Fruit fly (Drosophila melanogaster): ENCODE measurements around the gene CG3817.

CG3817 gene

DNA sequence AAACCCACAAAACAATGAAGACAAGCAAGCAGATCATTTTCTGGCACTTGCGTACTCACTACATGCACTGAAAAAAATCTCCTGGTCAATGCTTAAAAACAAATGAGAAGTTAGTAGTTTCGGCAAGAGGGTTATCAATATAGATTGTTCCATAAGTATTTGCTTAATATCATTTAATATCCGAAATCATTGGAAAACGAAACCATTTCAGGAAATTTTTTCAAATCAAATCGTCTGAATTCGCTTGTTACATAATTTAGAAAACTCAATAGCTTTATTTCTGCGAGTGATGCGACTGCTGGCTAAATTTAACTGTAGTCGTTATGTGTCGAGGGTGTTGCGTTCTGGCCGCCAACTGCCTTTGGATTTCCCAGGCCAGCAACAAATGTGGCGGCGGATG, 20.4 kb upstream of the CG3817 start (continued):
- TF ChIP-seq D (optimal IDR thresholded peaks at IDR 0.05) (no peak), D (GFP tag; optimal IDR thresholded peaks at IDR 0.05) (no peak), p53 (GFP tag; optimal IDR thresholded peaks at IDR 0.05) (no peak), sima (GFP tag; optimal IDR thresholded peaks at IDR 0.05) (no peak), Bgb (GFP tag; IDR thresholded peaks at IDR 0.05; ENCODE audit: partially characterized antibody) (no peak), gem (tag; optimal IDR thresholded peaks at IDR 0.05) (peak; percentile 38), row (GFP tag; IDR thresholded peaks at IDR 0.05) (peak; percentile 42; the same call in 2 of the 3 replicates), rib (GFP tag; IDR thresholded peaks at IDR 0.05) (no peak), lilli (GFP tag; optimal IDR thresholded peaks at IDR 0.05) (peak; percentile 14), CG11695 (GFP tag; IDR thresholded peaks at IDR 0.05) (peak; percentile 18; the same call in 1 of the 3 replicates), ci (GFP tag; IDR thresholded peaks at IDR 0.05) (no peak), maf-S (GFP tag; optimal IDR thresholded peaks at IDR 0.05) (no peak), CG1529 (GFP tag; optimal IDR thresholded peaks at IDR 0.05) (no peak), CG2712 (tag; optimal IDR thresholded peaks at IDR 0.05) (no peak), CG2199 (GFP tag; IDR thresholded peaks at IDR 0.05) (no peak)

DNA sequence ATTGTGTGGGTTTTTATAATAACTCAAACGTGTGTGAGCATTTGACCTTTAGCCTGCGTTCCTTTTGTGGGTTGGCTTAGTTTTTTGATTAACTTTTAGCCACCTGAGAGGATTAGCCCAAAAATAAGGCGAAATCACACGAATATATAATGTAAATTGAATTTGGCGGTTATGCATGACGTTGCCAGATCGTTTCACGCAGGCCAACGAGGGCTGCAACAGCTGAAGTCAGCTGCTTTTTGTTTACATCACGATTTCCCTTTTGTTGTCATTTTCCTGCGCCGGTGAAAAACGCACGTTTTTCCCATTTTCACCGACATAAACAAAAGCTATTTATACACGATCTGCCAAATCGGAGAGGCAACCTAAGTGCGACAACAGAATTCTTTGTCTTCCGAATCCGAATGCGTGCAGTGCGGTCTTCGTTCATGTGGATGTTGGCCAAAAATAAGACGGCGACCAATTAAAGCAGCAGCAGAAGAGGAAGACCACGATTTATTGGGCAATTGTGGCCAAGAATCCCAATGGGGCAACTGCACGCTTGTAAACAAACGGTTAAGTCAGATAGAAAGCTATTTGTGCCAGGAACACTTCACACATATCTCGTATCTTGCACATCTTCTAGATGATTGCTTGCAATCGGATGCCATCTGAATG, 19.2 kb upstream of the CG3817 start, which contains the start of gene CG3631:
CG3631 (plus strand) TSS at position 251 of the 657 bp plus-strand sequence.
- TF ChIP-seq Camta (GFP tag; optimal IDR thresholded peaks at IDR 0.05): no peak
- no peak for TF ChIP-seq Hr39 (optimal IDR thresholded peaks at IDR 0.05)
- no peak for TF ChIP-seq CG34376 (GFP tag; optimal IDR thresholded peaks at IDR 0.05)
- TF ChIP-seq CG1647 (GFP tag; optimal IDR thresholded peaks at IDR 0.05): no peak
- TF ChIP-seq CG14860 (GFP tag; IDR thresholded peaks at IDR 0.05; ENCODE audit: partially characterized antibody): no peak
- TF ChIP-seq dmrt11E (tag; optimal IDR thresholded peaks at IDR 0.05): no peak
- no peak for TF ChIP-seq Dek (tag; optimal IDR thresholded peaks at IDR 0.05)
- TF ChIP-seq rib (GFP tag; IDR thresholded peaks at IDR 0.05): no peak
- TF ChIP-seq CG7928 (GFP tag; optimal IDR thresholded peaks at IDR 0.05): peak; percentile 96
- TF ChIP-seq Atf-2 (GFP tag; optimal IDR thresholded peaks at IDR 0.05): no peak
- no peak for TF ChIP-seq nerfin-2 (GFP tag; IDR thresholded peaks at IDR 0.05; ENCODE audit: partially characterized antibody)
- no peak for TF ChIP-seq CG10979 (tag; optimal IDR thresholded peaks at IDR 0.05)
- TF ChIP-seq cwo (GFP tag; optimal IDR thresholded peaks at IDR 0.05): peak; percentile 33
- peak; percentile 95 for TF ChIP-seq Dp (GFP tag; optimal IDR thresholded peaks at IDR 0.05)
- TF ChIP-seq CG8281 (tag; optimal IDR thresholded peaks at IDR 0.05): no peak
- TF ChIP-seq dm (GFP tag; optimal IDR thresholded peaks at IDR 0.05): peak; percentile 65
- no peak for TF ChIP-seq CG33213 (GFP tag; optimal IDR thresholded peaks at IDR 0.05)
- no peak for TF ChIP-seq lbe (GFP tag; optimal IDR thresholded peaks at IDR 0.05)
- TF ChIP-seq Taf1 (GFP tag; IDR thresholded peaks at IDR 0.05): no peak
- TF ChIP-seq Dll (GFP tag; IDR thresholded peaks at IDR 0.05; ENCODE audit: partially characterized antibody): 0 out of 4 replicates have a peak, but pooled peaks have one; percentile 31
- peak; percentile 98 for TF ChIP-seq E2f2 (GFP tag; IDR thresholded peaks at IDR 0.05)
- TF ChIP-seq Atf6 (GFP tag; IDR thresholded peaks at IDR 0.05): no peak
- TF ChIP-seq CG6654 (GFP tag; optimal IDR thresholded peaks at IDR 0.05): no peak
- TF ChIP-seq NC2β (GFP tag; optimal IDR thresholded peaks at IDR 0.05): no peak
- no peak for TF ChIP-seq CG2199 (GFP tag; IDR thresholded peaks at IDR 0.05)
- TF ChIP-seq CG10462 (GFP tag; optimal IDR thresholded peaks at IDR 0.05): no peak
- TF ChIP-seq CG8944 (GFP tag; optimal IDR thresholded peaks at IDR 0.05): no peak
- TF ChIP-seq CG17912 (GFP tag; optimal IDR thresholded peaks at IDR 0.05): no peak
- TF ChIP-seq CG13123 (GFP tag; optimal IDR thresholded peaks at IDR 0.05): no peak
- TF ChIP-seq Lpt (GFP tag; optimal IDR thresholded peaks at IDR 0.05): no peak
- TF ChIP-seq CG10543 (GFP tag; optimal IDR thresholded peaks at IDR 0.05): no peak
- no peak for TF ChIP-seq CG11398 (GFP tag; optimal IDR thresholded peaks at IDR 0.05)
- TF ChIP-seq gcm2 (GFP tag; optimal IDR thresholded peaks at IDR 0.05): no peak
- TF ChIP-seq CG33557 (GFP tag; optimal IDR thresholded peaks at IDR 0.05): no peak
- TF ChIP-seq HHEX (GFP tag; optimal IDR thresholded peaks at IDR 0.05): no peak
- TF ChIP-seq toy (GFP tag; IDR thresholded peaks at IDR 0.05): no peak
- no peak for TF ChIP-seq CrebB (tag; optimal IDR thresholded peaks at IDR 0.05)
